Worm (Caenorhabditis elegans) whole organism, young adult: ENCODE measurements around the gene Y17G9A.2.
A peak's percentile ranks its signal among the peaks of the same experiment; 100 is the strongest.

Source experiments
- B0261.1 ChIP-seq: sonication (generic microtip); optimal IDR thresholded peaks from 2 replicates; lab custom pipeline; 2016; ENCODE audit warnings: mild to moderate bottlenecking, missing genetic modification characterization, moderate library complexity, missing compliant biosample characterization
- B0336.3 ChIP-seq: fragments of 200-800 bp; sonication (Bioruptor generic); IDR thresholded peaks from 2 replicates; pipeline ENCODE4 v1.3.6; 2022; ENCODE audit warnings: missing genetic modification characterization, missing compliant biosample characterization
- D2030.7 ChIP-seq: fragments of 200-800 bp; sonication (Bioruptor generic); IDR thresholded peaks from 2 replicates; pipeline ENCODE4 v1.3.6; 2022; ENCODE audit warnings: missing genetic modification reagents, missing genetic modification characterization, missing compliant biosample characterization
- F23B12.7 ChIP-seq: sonication (generic microtip); optimal IDR thresholded peaks from 2 replicates; lab custom pipeline; 2017; ENCODE audit warnings: missing genetic modification characterization, mild to moderate bottlenecking, missing compliant biosample characterization, antibody characterized with exemption, moderate library complexity; ENCODE audit not compliant: insufficient read depth
- F33H1.4 ChIP-seq: fragments of 200-800 bp; sonication (Bioruptor generic); IDR thresholded peaks from 2 replicates; pipeline ENCODE4 v1.3.6; 2022; ENCODE audit warnings: missing genetic modification reagents, missing genetic modification characterization, missing compliant biosample characterization
- F49E8.2 ChIP-seq: sonication (generic microtip); optimal IDR thresholded peaks from 3 replicates; lab custom pipeline; 2017; ENCODE audit warnings: missing genetic modification characterization, mild to moderate bottlenecking, missing compliant biosample characterization, antibody characterized with exemption, moderate library complexity; ENCODE audit not compliant: insufficient read depth
- Y67H2A.10 ChIP-seq: fragments of 200-800 bp; sonication (Bioruptor generic); conservative IDR thresholded peaks from 2 replicates; pipeline ENCODE4 v1.3.6; 2022; ENCODE audit warnings: missing genetic modification reagents, missing genetic modification characterization, missing compliant biosample characterization
- attf-5 ChIP-seq: fragments of 200-800 bp; sonication (Bioruptor generic); optimal IDR thresholded peaks from 2 replicates; lab custom pipeline; 2018; ENCODE audit warnings: mild to moderate bottlenecking, missing genetic modification characterization, missing compliant biosample characterization
- cebp-1 ChIP-seq, 2 experiments: fragments of 200-800 bp in 1 of 2; sonication (Bioruptor generic) in 1 of 2; sonication (generic microtip) in 1 of 2; IDR thresholded peaks in 1 of 2; optimal IDR thresholded peaks in 1 of 2; 2 replicates each; pipeline versions ENCODE4 v1.3.6 to Lab custom; 2017 to 2022; ENCODE audit warnings: missing compliant biosample characterization in 2 of 2, missing genetic modification characterization in 2 of 2, mild to moderate bottlenecking in 1 of 2, missing genetic modification reagents in 1 of 2, moderate library complexity in 1 of 2
- ceh-100 ChIP-seq: fragments of 200-800 bp; sonication (Bioruptor generic); IDR thresholded peaks from 2 replicates; pipeline ENCODE4 v1.3.6; 2022; ENCODE audit warnings: missing genetic modification reagents, missing genetic modification characterization, missing compliant biosample characterization
- dpl-1 ChIP-seq: fragments of 150-350 bp; optimal IDR thresholded peaks from 2 replicates; lab custom pipeline; 2014; ENCODE audit warnings: missing biosample characterization, missing genetic modification reagents, missing genetic modification characterization
- efl-1 ChIP-seq: fragments of 150-350 bp; optimal IDR thresholded peaks from 2 replicates; lab custom pipeline; 2014; ENCODE audit warnings: missing biosample characterization, missing genetic modification reagents, missing genetic modification characterization
- egl-44 ChIP-seq: fragments of 200-800 bp; sonication (Bioruptor generic); IDR thresholded peaks from 2 replicates; pipeline ENCODE4 v1.3.6; 2022; ENCODE audit warnings: missing genetic modification reagents, missing genetic modification characterization, missing compliant biosample characterization
- hlh-26 ChIP-seq: fragments of 200-800 bp; sonication (Bioruptor generic); conservative IDR thresholded peaks from 2 replicates; pipeline ENCODE4 v1.3.6; 2022; ENCODE audit warnings: missing genetic modification reagents, missing genetic modification characterization, missing compliant biosample characterization
- hmg-1.2 ChIP-seq: fragments of 200-800 bp; sonication (Bioruptor generic); IDR thresholded peaks from 2 replicates; pipeline ENCODE4 v1.3.6; 2022; ENCODE audit warnings: missing genetic modification reagents, missing genetic modification characterization, missing compliant biosample characterization
- let-607 ChIP-seq, 2 experiments: fragments of 200-800 bp in 1 of 2; sonication (Bioruptor generic) in 1 of 2; sonication (generic microtip) in 1 of 2; optimal IDR thresholded peaks; 2 replicates each; lab custom pipeline; 2016 to 2018; ENCODE audit warnings: mild to moderate bottlenecking in 2 of 2, missing compliant biosample characterization in 2 of 2, missing genetic modification characterization in 2 of 2, moderate library complexity in 2 of 2, missing genotype in 1 of 2
- lin-54 ChIP-seq: fragments of 200-800 bp; sonication (Bioruptor generic); optimal IDR thresholded peaks from 2 replicates; lab custom pipeline; 2018; ENCODE audit warnings: mild to moderate bottlenecking, missing genetic modification characterization, missing compliant biosample characterization
- lir-1 ChIP-seq: fragments of 200-800 bp; sonication (Bioruptor generic); conservative IDR thresholded peaks from 2 replicates; pipeline ENCODE4 v1.3.6; 2022; ENCODE audit warnings: missing genetic modification reagents, missing genetic modification characterization, missing compliant biosample characterization
- lsl-1 ChIP-seq: fragments of 200-800 bp; sonication (Bioruptor generic); optimal IDR thresholded peaks from 2 replicates; lab custom pipeline; 2018; ENCODE audit warnings: mild to moderate bottlenecking, missing genetic modification characterization, moderate library complexity, missing compliant biosample characterization
- madf-8 ChIP-seq: fragments of 200-800 bp; sonication (Bioruptor generic); conservative IDR thresholded peaks from 2 replicates; pipeline ENCODE4 v1.3.6; 2022; ENCODE audit warnings: missing genetic modification reagents, missing genetic modification characterization, missing compliant biosample characterization
- mcd-1 ChIP-seq: fragments of 200-800 bp; sonication (Bioruptor generic); IDR thresholded peaks from 2 replicates; pipeline ENCODE4 v1.3.6; 2022; ENCODE audit warnings: missing genetic modification reagents, missing genetic modification characterization, missing compliant biosample characterization
- nfya-1 ChIP-seq: sonication (generic microtip); optimal IDR thresholded peaks from 2 replicates; lab custom pipeline; 2017; ENCODE audit warnings: antibody characterized with exemption, missing compliant biosample characterization, missing genetic modification characterization, borderline replicate concordance; ENCODE audit not compliant: insufficient read depth
- nhr-27 ChIP-seq: fragments of 200-800 bp; sonication (Bioruptor generic); optimal IDR thresholded peaks from 2 replicates; lab custom pipeline; 2018; ENCODE audit warnings: mild to moderate bottlenecking, missing genetic modification characterization, moderate library complexity, missing compliant biosample characterization
- pbrm-1 ChIP-seq: fragments of 200-800 bp; sonication (Bioruptor generic); IDR thresholded peaks from 2 replicates; pipeline ENCODE4 v1.3.6; 2022; ENCODE audit warnings: missing genetic modification reagents, missing genetic modification characterization, missing compliant biosample characterization
- rpc-1 ChIP-seq, 2 experiments: fragments of 150-350 bp in 1 of 2; sonication (generic microtip) in 1 of 2; optimal IDR thresholded peaks; 2 replicates each; lab custom pipeline; 2014 to 2018; ENCODE audit warnings: missing biosample characterization in 1 of 2, missing genetic modification characterization in 1 of 2, missing genetic modification reagents in 1 of 2, missing genotype in 1 of 2
- snpc-1.1 ChIP-seq: sonication (generic microtip); optimal IDR thresholded peaks from 2 replicates; lab custom pipeline; 2017; ENCODE audit warnings: missing genetic modification characterization, mild to moderate bottlenecking, missing compliant biosample characterization, antibody characterized with exemption, moderate library complexity, missing genotype, missing genetic modification reagents; ENCODE audit not compliant: insufficient read depth
- snpc-4 ChIP-seq, 5 experiments: fragments of 150-350 bp in 1 of 5; sonication (generic microtip) in 4 of 5; optimal IDR thresholded peaks; 2 replicates each; lab custom pipeline; 2014 to 2018; ENCODE audit warnings: missing genetic modification characterization in 5 of 5, missing biosample characterization in 3 of 5, antibody characterized with exemption in 2 of 5, mild to moderate bottlenecking in 2 of 5, missing compliant biosample characterization in 2 of 5, missing genotype in 2 of 5, moderate library complexity in 2 of 5, missing genetic modification reagents in 1 of 5
- tbp1 ChIP-seq: fragments of 200-800 bp; sonication (Bioruptor generic); optimal IDR thresholded peaks from 2 replicates; lab custom pipeline; 2018; ENCODE audit warnings: mild to moderate bottlenecking, missing genetic modification characterization, missing compliant biosample characterization
- zfh-2 ChIP-seq: fragments of 200-800 bp; sonication (Bioruptor generic); conservative IDR thresholded peaks from 2 replicates; pipeline ENCODE4 v1.3.6; 2022; ENCODE audit warnings: missing genetic modification reagents, missing genetic modification characterization, missing compliant biosample characterization
- ztf-18 ChIP-seq: sonication (generic microtip); optimal IDR thresholded peaks from 2 replicates; lab custom pipeline; 2016; ENCODE audit warnings: missing genotype, mild to moderate bottlenecking, missing genetic modification characterization, missing compliant biosample characterization
- ztf-25 ChIP-seq: fragments of 200-800 bp; sonication (Bioruptor generic); IDR thresholded peaks from 2 replicates; pipeline ENCODE4 v1.3.6; 2022; ENCODE audit warnings: missing genetic modification reagents, missing genetic modification characterization, missing compliant biosample characterization

Y17G9A.2 gene

ce11 chrIV:4810377-4810984 lies 45.6 kb downstream of the Y17G9A.2 start, which contains the start of gene eif-1.A:
Gene eif-1.A, plus strand, starts transcription at chrIV:4810934.
- TF ChIP-seq snpc-1.1 = peak; percentile 20
- peak; percentile 39 for TF ChIP-seq lsl-1 (GFP tag; lab: Kevin White, UChicago)
- no peak for TF ChIP-seq egl-44 (GFP tag; lab: Robert Waterston, UW)
- TF ChIP-seq nhr-27 = no peak
- TF ChIP-seq D2030.7 (GFP tag; lab: Robert Waterston, UW) = peak; percentile 46; the same call in 1 of the 2 replicates
- TF ChIP-seq snpc-4 (GFP tag; optimal IDR thresholded peaks at IDR 0.05; lab: Kevin White, UChicago) = peak; percentile 33
- TF ChIP-seq snpc-4 (tag; optimal IDR thresholded peaks at IDR 0.05; lab: Kevin White, UChicago) = peak; percentile 0 to 84 (median 43)
- TF ChIP-seq dpl-1 (GFP tag; lab: Kevin White, UChicago) = peak; percentile 18
- peak; percentile 27; the same call in 1 of the 2 replicates for TF ChIP-seq pbrm-1 (GFP tag; lab: Robert Waterston, UW)
- no peak for TF ChIP-seq B0336.3 (GFP tag; lab: Robert Waterston, UW)
- peak; percentile 18 for TF ChIP-seq tbp1 (GFP tag; lab: Kevin White, UChicago)
- peak; percentile 65 for TF ChIP-seq mcd-1 (GFP tag; lab: Robert Waterston, UW)
- peak; percentile 41; the same call in 1 of the 2 replicates for TF ChIP-seq F33H1.4 (GFP tag; lab: Robert Waterston, UW)
- TF ChIP-seq lin-54 (GFP tag; lab: Kevin White, UChicago) = peak; percentile 23
- peak; percentile 22; the same call in 1 of the 2 replicates for TF ChIP-seq hmg-1.2 (GFP tag; lab: Robert Waterston, UW)
- peak in 1 of 2 experiments; percentile 7 for TF ChIP-seq let-607 (tag; optimal IDR thresholded peaks at IDR 0.05; lab: Kevin White, UChicago)
- TF ChIP-seq nfya-1 (tag; lab: Kevin White, UChicago) = no peak
- TF ChIP-seq ztf-18 = peak; percentile 15
- TF ChIP-seq F23B12.7 (tag; lab: Kevin White, UChicago) = peak; percentile 62
- TF ChIP-seq attf-5 (GFP tag; lab: Kevin White, UChicago) = peak; percentile 66
- TF ChIP-seq zfh-2 (GFP tag; lab: Robert Waterston, UW) = no peak
- no peak for TF ChIP-seq lir-1 (GFP tag; lab: Robert Waterston, UW)
- TF ChIP-seq Y67H2A.10 (GFP tag; lab: Robert Waterston, UW) = no peak
- TF ChIP-seq hlh-26 (GFP tag; lab: Robert Waterston, UW) = no peak
- no peak for TF ChIP-seq madf-8 (GFP tag; lab: Robert Waterston, UW)
- TF ChIP-seq efl-1 (GFP tag; lab: Kevin White, UChicago) = peak; percentile 5
- TF ChIP-seq B0261.1 (tag; lab: Kevin White, UChicago) = no peak
- peak; percentile 4 for TF ChIP-seq rpc-1 (optimal IDR thresholded peaks at IDR 0.05; lab: Kevin White, UChicago)
- TF ChIP-seq rpc-1 (tag; optimal IDR thresholded peaks at IDR 0.05; lab: Kevin White, UChicago) = no peak
- peak; percentile 6 for TF ChIP-seq F49E8.2 (tag; lab: Kevin White, UChicago)
- no peak for TF ChIP-seq cebp-1 (GFP tag; IDR thresholded peaks at IDR 0.05; lab: Robert Waterston, UW)
- TF ChIP-seq cebp-1 (tag; optimal IDR thresholded peaks at IDR 0.05; lab: Kevin White, UChicago) = peak; percentile 39

ce11 chrIV:4809813-4810212 lies 46.3 kb downstream of the Y17G9A.2 start, which contains the start of gene H06H21.37:
Gene H06H21.37, minus strand, starts transcription at chrIV:4809974.
- TF ChIP-seq cebp-1 (GFP tag; IDR thresholded peaks at IDR 0.05; lab: Robert Waterston, UW) (peak; percentile 59; the same call in 1 of the 2 replicates), cebp-1 (tag; optimal IDR thresholded peaks at IDR 0.05; lab: Kevin White, UChicago) (peak; percentile 87), ztf-25 (GFP tag; lab: Robert Waterston, UW) (0 out of 2 replicates have a peak, but pooled peaks have one; percentile 10), ceh-100 (GFP tag; lab: Robert Waterston, UW) (no peak)
